Fruit fly (Drosophila melanogaster): ENCODE data around the gene CG4116.
A peak's percentile ranks its signal among the peaks of the same experiment; 100 is the strongest.

Gene CG4116

DNA sequence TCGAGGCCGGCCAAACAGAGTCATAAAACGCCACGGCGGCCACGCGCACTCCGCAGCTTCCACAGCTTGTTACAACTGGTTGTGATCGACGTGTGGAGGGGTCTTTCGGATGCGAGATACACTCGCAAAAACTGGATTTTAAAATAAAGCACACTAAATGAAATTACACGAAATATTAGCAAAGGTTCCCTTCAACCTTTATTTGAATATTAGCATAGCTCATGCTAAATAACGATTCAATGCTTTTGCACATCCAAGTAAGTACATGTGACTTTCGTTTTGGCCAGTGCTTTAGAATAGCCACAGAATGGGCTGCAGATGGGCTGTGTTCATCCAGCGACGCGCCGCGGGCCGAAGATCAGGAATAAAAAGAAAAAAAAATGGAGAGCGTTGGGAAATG is 21.4 kb downstream of the CG4116 start (continued):
- TF ChIP-seq cg (GFP tag; optimal IDR thresholded peaks at IDR 0.05) (no peak), CG14050 (GFP tag; IDR thresholded peaks at IDR 0.05) (peak; percentile 35; the same call in 1 of the 3 replicates), cwo (GFP tag; optimal IDR thresholded peaks at IDR 0.05) (no peak), Bgb (GFP tag; IDR thresholded peaks at IDR 0.05; ENCODE audit: partially characterized antibody) (no peak), CG6254 (GFP tag; optimal IDR thresholded peaks at IDR 0.05) (peak; percentile 70), bigmax (GFP tag; optimal IDR thresholded peaks at IDR 0.05) (no peak), CG15601 (tag; optimal IDR thresholded peaks at IDR 0.05) (peak; percentile 81), CG12219 (GFP tag; optimal IDR thresholded peaks at IDR 0.05) (peak; percentile 70), CG10543 (GFP tag; optimal IDR thresholded peaks at IDR 0.05) (no peak), abd-A (tag; optimal IDR thresholded peaks at IDR 0.05) (no peak), CG7556 (GFP tag; optimal IDR thresholded peaks at IDR 0.05) (peak; percentile 54), odd (GFP tag; optimal IDR thresholded peaks at IDR 0.05) (peak; percentile 24), fd102C (GFP tag; optimal IDR thresholded peaks at IDR 0.05) (no peak), Abd-B (GFP tag; optimal IDR thresholded peaks at IDR 0.05) (peak; percentile 46), luna (GFP tag; optimal IDR thresholded peaks at IDR 0.05) (no peak), CG6854 (GFP tag; optimal IDR thresholded peaks at IDR 0.05) (no peak), CG6654 (GFP tag; optimal IDR thresholded peaks at IDR 0.05) (peak; percentile 33), CG31365 (tag; optimal IDR thresholded peaks at IDR 0.05) (peak; percentile 25), CG6791 (GFP tag; IDR thresholded peaks at IDR 0.05; ENCODE audit: partially characterized antibody) (no peak), CG9932 (GFP tag; IDR thresholded peaks at IDR 0.05) (no peak), CG7928 (GFP tag; optimal IDR thresholded peaks at IDR 0.05) (no peak), pita (GFP tag; optimal IDR thresholded peaks at IDR 0.05) (no peak), CG6683 (GFP tag; optimal IDR thresholded peaks at IDR 0.05) (no peak), fd3F (GFP tag; optimal IDR thresholded peaks at IDR 0.05) (no peak), pros (GFP tag; optimal IDR thresholded peaks at IDR 0.05) (no peak), CG11696 (GFP tag; IDR thresholded peaks at IDR 0.05) (peak; percentile 55; the same call in 1 of the 2 replicates), CG11504 (tag; optimal IDR thresholded peaks at IDR 0.05) (peak; percentile 63), onecut (GFP tag; IDR thresholded peaks at IDR 0.05) (peak; percentile 58), CG8388 (GFP tag; optimal IDR thresholded peaks at IDR 0.05) (peak; percentile 77), CG8281 (tag; optimal IDR thresholded peaks at IDR 0.05) (peak; percentile 22), hbn (GFP tag; IDR thresholded peaks at IDR 0.05; ENCODE audit: partially characterized antibody) (no peak), CG4360 (GFP tag; IDR thresholded peaks at IDR 0.05) (no peak), Ets65A (GFP tag) (peak; percentile 93), knrl (GFP tag; IDR thresholded peaks at IDR 0.05; ENCODE audit: partially characterized antibody) (no peak), CG16863 (GFP tag; optimal IDR thresholded peaks at IDR 0.05) (peak; percentile 74), her (GFP tag; optimal IDR thresholded peaks at IDR 0.05) (peak; percentile 51), ci (GFP tag; IDR thresholded peaks at IDR 0.05) (peak; percentile 84; the same call in 2 of the 3 replicates), nom (GFP tag; optimal IDR thresholded peaks at IDR 0.05) (peak; percentile 87), Rfx (GFP tag; IDR thresholded peaks at IDR 0.05) (peak; percentile 53; the same call in 1 of the 2 replicates), CG17361 (GFP tag; IDR thresholded peaks at IDR 0.05) (peak; percentile 78), twi (tag; optimal IDR thresholded peaks at IDR 0.05) (peak; percentile 55), D (optimal IDR thresholded peaks at IDR 0.05) (no peak), D (GFP tag; optimal IDR thresholded peaks at IDR 0.05) (peak; percentile 74), sim (GFP tag; IDR thresholded peaks at IDR 0.05) (no peak), CG10321 (GFP tag; IDR thresholded peaks at IDR 0.05) (no peak), CG2116 (GFP tag; optimal IDR thresholded peaks at IDR 0.05) (peak; percentile 16), Hmx (GFP tag; optimal IDR thresholded peaks at IDR 0.05) (no peak), vnd (GFP tag; IDR thresholded peaks at IDR 0.05; ENCODE audit: partially characterized antibody) (no peak), lmd (GFP tag; IDR thresholded peaks at IDR 0.05) (peak; percentile 70), CG10654 (GFP tag; optimal IDR thresholded peaks at IDR 0.05) (peak; percentile 73)
